Fruit fly (Drosophila melanogaster) whole organism, embryonic: Measurements from ENCODE around the gene ry.

ENCODE experiments used
- ATbp ChIP-seq: fragments of 200-800 bp; sonication (Bioruptor generic); optimal IDR thresholded peaks from 2 replicates; lab custom pipeline; 2017; ENCODE audit warnings: missing biosample characterization, mild to moderate bottlenecking, missing genetic modification characterization, missing genetic modification reagents
- Ada2b ChIP-seq: fragments of 200-800 bp; sonication (Bioruptor generic); IDR thresholded peaks from 2 replicates; pipeline ENCODE4 v1.3.6; 2022; ENCODE audit warnings: missing biosample characterization, missing genetic modification characterization
- CG10654 ChIP-seq: fragments of 200-800 bp; sonication (Bioruptor generic); optimal IDR thresholded peaks from 2 replicates; lab custom pipeline; 2016; ENCODE audit warnings: missing biosample characterization, missing genetic modification characterization
- CG12219 ChIP-seq: fragments of 200-800 bp; sonication (Bioruptor generic); optimal IDR thresholded peaks from 3 replicates; lab custom pipeline; 2018; ENCODE audit warnings: missing biosample characterization, mild to moderate bottlenecking, missing genetic modification characterization
- CG12299 ChIP-seq: fragments of 200-800 bp; sonication (Bioruptor generic); optimal IDR thresholded peaks from 2 replicates; lab custom pipeline; 2018; ENCODE audit warnings: missing biosample characterization, mild to moderate bottlenecking, missing genetic modification characterization
- CG12659 ChIP-seq: fragments of 200-800 bp; sonication (Bioruptor generic); optimal IDR thresholded peaks from 3 replicates; lab custom pipeline; 2017; ENCODE audit warnings: mild to moderate bottlenecking, missing biosample characterization, missing genetic modification reagents, missing genetic modification characterization
- CG12744 ChIP-seq: fragments of 200-800 bp; sonication (Bioruptor generic); optimal IDR thresholded peaks from 2 replicates; lab custom pipeline; 2016; ENCODE audit warnings: missing biosample characterization, missing genetic modification characterization
- CG16813 ChIP-seq: fragments of 200-800 bp; sonication (Bioruptor generic); IDR thresholded peaks from 3 replicates; pipeline ENCODE4 v1.3.6; 2022; ENCODE audit warnings: missing biosample characterization, missing genetic modification characterization; ENCODE audit not compliant: partially characterized antibody
- CG17385 ChIP-seq: fragments of 200-800 bp; sonication (Bioruptor generic); optimal IDR thresholded peaks from 3 replicates; lab custom pipeline; 2018; ENCODE audit warnings: missing biosample characterization, mild to moderate bottlenecking, missing genetic modification characterization
- CG2120 ChIP-seq: fragments of 200-800 bp; sonication (Bioruptor generic); optimal IDR thresholded peaks from 3 replicates; lab custom pipeline; 2016; ENCODE audit warnings: missing biosample characterization, missing genetic modification characterization
- CG2202 ChIP-seq: fragments of 200-800 bp; sonication (Bioruptor generic); optimal IDR thresholded peaks from 2 replicates; lab custom pipeline; 2018; ENCODE audit warnings: missing biosample characterization, mild to moderate bottlenecking, missing genetic modification characterization
- CG32772 ChIP-seq: fragments of 200-800 bp; sonication (Bioruptor generic); IDR thresholded peaks from 2 replicates; pipeline ENCODE4 v1.3.6; 2022; ENCODE audit warnings: missing biosample characterization, missing genetic modification characterization
- CG3407 ChIP-seq: fragments of 200-800 bp; sonication (Bioruptor generic); optimal IDR thresholded peaks from 2 replicates; lab custom pipeline; 2018; ENCODE audit warnings: missing biosample characterization, mild to moderate bottlenecking, missing genetic modification characterization
- CG34224 ChIP-seq: fragments of 200-800 bp; sonication (Bioruptor generic); IDR thresholded peaks from 3 replicates; pipeline ENCODE4 v1.3.6; 2022; ENCODE audit warnings: missing biosample characterization, missing genetic modification characterization; ENCODE audit not compliant: partially characterized antibody
- CG34422 ChIP-seq: fragments of 200-800 bp; sonication (Bioruptor generic); IDR thresholded peaks from 3 replicates; pipeline ENCODE4 v1.3.6; 2022; ENCODE audit warnings: missing biosample characterization, missing genetic modification characterization
- CG4282 ChIP-seq: fragments of 200-800 bp; sonication (Bioruptor generic); optimal IDR thresholded peaks from 2 replicates; lab custom pipeline; 2016; ENCODE audit warnings: missing biosample characterization, missing genetic modification characterization
- CG4617 ChIP-seq: fragments of 200-800 bp; sonication (Bioruptor generic); optimal IDR thresholded peaks from 3 replicates; lab custom pipeline; 2016; ENCODE audit warnings: missing biosample characterization, missing genetic modification characterization, borderline replicate concordance
- CG4707 ChIP-seq: fragments of 200-800 bp; sonication (Bioruptor generic); optimal IDR thresholded peaks from 2 replicates; lab custom pipeline; 2018; ENCODE audit warnings: missing biosample characterization, mild to moderate bottlenecking, missing genetic modification characterization, moderate library complexity
- CG5180 ChIP-seq: fragments of 200-800 bp; sonication (Bioruptor generic); optimal IDR thresholded peaks from 3 replicates; lab custom pipeline; 2017; ENCODE audit warnings: missing biosample characterization, missing genetic modification characterization, mild to moderate bottlenecking, moderate library complexity, missing genetic modification reagents
- CG7928 ChIP-seq: fragments of 200-800 bp; sonication (Bioruptor generic); optimal IDR thresholded peaks from 2 replicates; lab custom pipeline; 2017; ENCODE audit warnings: missing biosample characterization, mild to moderate bottlenecking, missing genetic modification characterization
- CG7963 ChIP-seq: fragments of 200-800 bp; sonication (Bioruptor generic); IDR thresholded peaks from 3 replicates; pipeline ENCODE4 v1.3.6; 2022; ENCODE audit warnings: missing biosample characterization, missing genetic modification characterization; ENCODE audit not compliant: partially characterized antibody
- CG8388 ChIP-seq: fragments of 200-800 bp; sonication (Bioruptor generic); optimal IDR thresholded peaks from 2 replicates; lab custom pipeline; 2019; ENCODE audit warnings: missing biosample characterization, mild to moderate bottlenecking, missing genetic modification characterization, moderate library complexity
- CG8478 ChIP-seq: fragments of >200 bp; optimal IDR thresholded peaks from 2 replicates; lab custom pipeline; 2018
- CHES-1-like ChIP-seq: fragments of 200-800 bp; sonication (Bioruptor generic); optimal IDR thresholded peaks from 2 replicates; lab custom pipeline; 2016; ENCODE audit warnings: missing biosample characterization, missing genetic modification characterization
- Dek ChIP-seq: fragments of 200-800 bp; sonication (Bioruptor generic); optimal IDR thresholded peaks from 3 replicates; lab custom pipeline; 2019; ENCODE audit warnings: missing biosample characterization, mild to moderate bottlenecking, missing genetic modification characterization, moderate library complexity
- ERR ChIP-seq: fragments of 200-800 bp; sonication (Bioruptor generic); optimal IDR thresholded peaks from 2 replicates; lab custom pipeline; 2016; ENCODE audit warnings: missing biosample characterization, missing genetic modification characterization
- Ets65A ChIP-seq: fragments of 200-800 bp; sonication (Bioruptor generic); peaks from one replicate; lab custom pipeline; 2016; ENCODE audit warnings: missing biosample characterization, missing genetic modification characterization
- HLH3B ChIP-seq: fragments of 200-800 bp; sonication (Bioruptor generic); IDR thresholded peaks from 2 replicates; pipeline ENCODE4 v1.3.6; 2022; ENCODE audit warnings: missing biosample characterization, missing genetic modification characterization
- Hand ChIP-seq: fragments of 200-800 bp; sonication (Bioruptor generic); optimal IDR thresholded peaks from 2 replicates; lab custom pipeline; 2017; ENCODE audit warnings: mild to moderate bottlenecking, missing biosample characterization, missing genetic modification reagents, missing genetic modification characterization
- Lpt ChIP-seq: fragments of >200 bp; optimal IDR thresholded peaks from 2 replicates; lab custom pipeline; 2018; ENCODE audit warnings: missing biosample characterization, missing genetic modification characterization
- MESR4 ChIP-seq: fragments of 200-800 bp; sonication (Bioruptor generic); optimal IDR thresholded peaks from 2 replicates; lab custom pipeline; 2018; ENCODE audit warnings: missing biosample characterization, mild to moderate bottlenecking, missing genetic modification characterization, moderate library complexity
- Opbp ChIP-seq: fragments of 200-800 bp; sonication (Bioruptor generic); IDR thresholded peaks from 3 replicates; pipeline ENCODE4 v1.3.6; 2022; ENCODE audit warnings: missing biosample characterization, missing genetic modification characterization; ENCODE audit not compliant: partially characterized antibody
- Tbp ChIP-seq: fragments of >200 bp; optimal IDR thresholded peaks from 2 replicates; lab custom pipeline; 2018; ENCODE audit warnings: missing biosample characterization, missing genetic modification characterization
- Vsx1 ChIP-seq: fragments of 200-800 bp; sonication (Bioruptor generic); optimal IDR thresholded peaks from 2 replicates; lab custom pipeline; 2017; ENCODE audit warnings: missing biosample characterization, mild to moderate bottlenecking, missing genetic modification characterization, missing genetic modification reagents
- ac ChIP-seq: fragments of 200-800 bp; sonication (Bioruptor generic); optimal IDR thresholded peaks from 3 replicates; lab custom pipeline; 2017; ENCODE audit warnings: missing biosample characterization, mild to moderate bottlenecking, missing genetic modification characterization
- amos ChIP-seq: fragments of 200-800 bp; sonication (Bioruptor generic); IDR thresholded peaks from 2 replicates; pipeline ENCODE4 v1.3.6; 2022; ENCODE audit warnings: missing biosample characterization, missing genetic modification characterization; ENCODE audit not compliant: partially characterized antibody
- ash1 ChIP-seq: fragments of 200-800 bp; sonication (Bioruptor generic); optimal IDR thresholded peaks from 2 replicates; lab custom pipeline; 2018; ENCODE audit warnings: missing biosample characterization, mild to moderate bottlenecking, missing genetic modification characterization
- bsh ChIP-seq, 2 experiments: fragments of 200-800 bp; sonication (Bioruptor generic); optimal IDR thresholded peaks; 2 replicates each; lab custom pipeline; 2017 to 2018; ENCODE audit warnings: mild to moderate bottlenecking in 2 of 2, missing biosample characterization in 2 of 2, missing genetic modification characterization in 2 of 2, moderate library complexity in 1 of 2
- cg ChIP-seq: fragments of 200-800 bp; sonication (Bioruptor generic); optimal IDR thresholded peaks from 3 replicates; lab custom pipeline; 2019; ENCODE audit warnings: missing biosample characterization, mild to moderate bottlenecking, missing genetic modification characterization, moderate library complexity
- chinmo ChIP-seq: fragments of 200-800 bp; sonication (Bioruptor generic); IDR thresholded peaks from 4 replicates; pipeline ENCODE4 v1.3.6; 2022; ENCODE audit warnings: missing biosample characterization, missing genetic modification characterization; ENCODE audit not compliant: partially characterized antibody
- sr ChIP-seq: fragments of 200-800 bp; sonication (Bioruptor generic); IDR thresholded peaks from 3 replicates; pipeline ENCODE4 v1.3.6; 2022; ENCODE audit warnings: missing biosample characterization, missing genetic modification characterization
- tgo ChIP-seq: fragments of 200-800 bp; sonication (Bioruptor generic); IDR thresholded peaks from 3 replicates; pipeline ENCODE4 v1.3.6; 2022; ENCODE audit warnings: missing biosample characterization, missing genetic modification characterization
- z ChIP-seq: fragments of 200-800 bp; sonication (Bioruptor generic); IDR thresholded peaks from 3 replicates; pipeline ENCODE4 v1.3.6; 2022; ENCODE audit warnings: missing biosample characterization, missing genetic modification characterization

ry gene

DNA sequence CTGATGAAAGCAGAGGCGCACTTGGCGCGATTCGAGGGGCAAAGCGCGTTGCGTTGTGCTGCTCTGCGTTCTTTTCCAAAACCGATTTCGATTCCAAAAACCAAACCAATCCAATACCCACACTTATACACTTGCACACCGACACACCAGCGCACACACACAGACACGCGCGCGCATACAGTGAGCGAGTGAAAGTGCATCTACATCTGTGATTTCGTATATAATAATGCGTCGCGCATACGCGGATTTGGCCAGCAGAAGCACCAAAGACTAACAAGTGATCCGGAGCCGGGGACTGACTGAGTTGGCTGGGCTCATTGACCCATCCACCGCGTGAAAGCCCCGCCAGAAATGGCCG is 34.1 kb upstream of the ry start:
- TF ChIP-seq MESR4 (GFP tag; lab: Kevin White, UChicago) (peak; percentile 4), CG8388 (GFP tag; lab: Kevin White, UChicago) (peak; percentile 97), Hand (GFP tag; lab: Kevin White, UChicago) (no peak), CG34224 (GFP tag; lab: Robert Waterston, UW) (no peak), CG7963 (GFP tag; lab: Robert Waterston, UW) (no peak), CG34422 (GFP tag; lab: Robert Waterston, UW) (no peak), CG5180 (GFP tag; lab: Kevin White, UChicago) (no peak), ash1 (GFP tag; lab: Kevin White, UChicago) (no peak), CG12219 (no peak), CG8478 (lab: Kevin White, UChicago) (peak; percentile 40), Ets65A (peak; percentile 22), bsh (GFP tag; optimal IDR thresholded peaks at IDR 0.05; lab: Kevin White, UChicago) (no peak), CG4707 (GFP tag; lab: Kevin White, UChicago) (no peak), CG12744 (no peak), CHES-1-like (no peak), CG2120 (no peak), CG3407 (GFP tag; lab: Kevin White, UChicago) (no peak), CG32772 (GFP tag; lab: Robert Waterston, UW) (no peak), Opbp (GFP tag; lab: Robert Waterston, UW) (0 out of 3 replicates have a peak, but pooled peaks have one; percentile 1), cg (peak; percentile 92), CG2202 (tag; lab: Kevin White, UChicago) (no peak), sr (GFP tag; lab: Robert Waterston, UW) (no peak), HLH3B (no peak), Dek (no peak), Lpt (GFP tag; lab: Kevin White, UChicago) (no peak), ATbp (GFP tag; lab: Kevin White, UChicago) (no peak), CG7928 (no peak), z (GFP tag; lab: Robert Waterston, UW) (no peak), tgo (GFP tag; lab: Robert Waterston, UW) (no peak), CG17385 (GFP tag; lab: Kevin White, UChicago) (no peak), ac (GFP tag; lab: Kevin White, UChicago) (no peak), ERR (GFP tag; lab: Kevin White, UChicago) (no peak), CG12659 (GFP tag; lab: Kevin White, UChicago) (no peak), Vsx1 (GFP tag; lab: Kevin White, UChicago) (no peak), CG4282 (GFP tag; lab: Kevin White, UChicago) (no peak), CG4617 (GFP tag; lab: Kevin White, UChicago) (peak; percentile 18), CG10654 (GFP tag; lab: Kevin White, UChicago) (no peak), Tbp (no peak), Ada2b (GFP tag; lab: Robert Waterston, UW) (no peak)

DNA sequence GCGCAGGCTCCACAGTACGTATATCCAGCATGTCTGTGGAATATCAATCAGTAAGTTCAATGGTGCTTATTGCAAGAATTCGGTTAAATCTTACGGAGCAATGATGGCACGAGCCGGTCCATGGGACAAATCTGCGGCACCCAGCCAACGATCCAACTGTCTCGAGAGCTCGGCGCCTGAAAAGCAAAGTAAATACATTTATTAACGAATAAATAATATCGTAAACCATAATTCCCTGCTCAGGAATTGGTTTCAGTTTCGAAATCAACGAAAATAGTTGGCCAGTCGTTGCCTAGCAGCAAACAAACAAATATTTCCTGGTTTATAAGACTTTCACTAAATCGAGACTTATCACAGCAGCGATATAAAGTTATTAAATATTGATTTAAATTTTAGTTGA is 22.7 kb upstream of the ry start, which contains the start of gene CG11656:
Gene CG11656, plus strand, starts transcription at position 301 of the 400 bp plus-strand sequence.
- no peak for TF ChIP-seq CG16813 (GFP tag; lab: Robert Waterston, UW)
- TF ChIP-seq CG12299, result no peak
- TF ChIP-seq chinmo (GFP tag; lab: Robert Waterston, UW), result no peak
- TF ChIP-seq amos (GFP tag; lab: Robert Waterston, UW), result no peak
- TF ChIP-seq HLH3B, result no peak
